Worm (Caenorhabditis elegans): Measurements from ENCODE around the gene exos-8.

Gene exos-8

ce11 chrII:6721581-6721980, 19.9 kb upstream of the exos-8 start (continued):
- no peak for TF ChIP-seq Y79H2A.3 (GFP tag; conservative IDR thresholded peaks at IDR 0.05)
- peak; percentile 65; the same call in 1 of the 2 replicates for TF ChIP-seq ztf-28 (GFP tag; IDR thresholded peaks at IDR 0.05)
- no peak for TF ChIP-seq let-607 (tag; optimal IDR thresholded peaks at IDR 0.05)
- no peak; the same call in 1 of the 2 replicates for TF ChIP-seq lin-26 (GFP tag; IDR thresholded peaks at IDR 0.05)
- TF ChIP-seq zfh-2 (GFP tag; conservative IDR thresholded peaks at IDR 0.05), result no peak
- TF ChIP-seq F39B2.1 (GFP tag; IDR thresholded peaks at IDR 0.05), result no peak
- TF ChIP-seq ztf-25 (GFP tag; IDR thresholded peaks at IDR 0.05), result 0 out of 2 replicates have a peak, but pooled peaks have one; percentile 45
- TF ChIP-seq ccch-3 (GFP tag; optimal IDR thresholded peaks at IDR 0.05), result no peak
- no peak for TF ChIP-seq C06A6.2 (GFP tag; conservative IDR thresholded peaks at IDR 0.05)
- TF ChIP-seq nfyb-1 (GFP tag; IDR thresholded peaks at IDR 0.05), result no peak
- no peak for TF ChIP-seq athp-1 (tag; optimal IDR thresholded peaks at IDR 0.05)
- peak; percentile 4 for TF ChIP-seq nhr-27 (tag; optimal IDR thresholded peaks at IDR 0.05)
- TF ChIP-seq ztf-6 (GFP tag; IDR thresholded peaks at IDR 0.05), result no peak
- TF ChIP-seq gei-17 (GFP tag; optimal IDR thresholded peaks at IDR 0.05), result no peak
- no peak for TF ChIP-seq Y67H2A.10 (GFP tag; conservative IDR thresholded peaks at IDR 0.05)
- TF ChIP-seq snpc-1.1 (tag; optimal IDR thresholded peaks at IDR 0.05; ENCODE audit: insufficient read depth), result peak; percentile 14
- no peak for TF ChIP-seq Y53G8AR.9 (GFP tag; conservative IDR thresholded peaks at IDR 0.05)
- TF ChIP-seq snpc-3.4 (tag; optimal IDR thresholded peaks at IDR 0.05), result peak; percentile 12
- TF ChIP-seq nfya-2 (GFP tag; IDR thresholded peaks at IDR 0.05), result no peak
- TF ChIP-seq ceh-91 (GFP tag; IDR thresholded peaks at IDR 0.05), result no peak
- TF ChIP-seq sptf-2 (GFP tag; optimal IDR thresholded peaks at IDR 0.05), result no peak
- peak; percentile 70 for TF ChIP-seq die-1 (tag; optimal IDR thresholded peaks at IDR 0.05)
- TF ChIP-seq lin-40 (tag; optimal IDR thresholded peaks at IDR 0.05), result no peak
- TF ChIP-seq akir-1 (GFP tag; optimal IDR thresholded peaks at IDR 0.05), result no peak
- peak; percentile 0 for TF ChIP-seq K12H6.12 (tag; optimal IDR thresholded peaks at IDR 0.05)
- TF ChIP-seq snpc-4 (GFP tag; optimal IDR thresholded peaks at IDR 0.05), result no peak
- no peak for TF ChIP-seq snpc-4 (tag; optimal IDR thresholded peaks at IDR 0.05)
- no peak for TF ChIP-seq ama-1 (optimal IDR thresholded peaks at IDR 0.05)
- no peak for TF ChIP-seq ama-1 (GFP tag; optimal IDR thresholded peaks at IDR 0.05)

- TF ChIP-seq Y53G8AR.9 (GFP tag; conservative IDR thresholded peaks at IDR 0.05) (no peak), ztf-18 (tag; optimal IDR thresholded peaks at IDR 0.05) (no peak), C17E4.6 (GFP tag; IDR thresholded peaks at IDR 0.05) (no peak), snpc-3.4 (tag; optimal IDR thresholded peaks at IDR 0.05) (no peak), mcd-1 (GFP tag; IDR thresholded peaks at IDR 0.05) (no peak), sptf-2 (GFP tag; optimal IDR thresholded peaks at IDR 0.05) (no peak), aptf-3 (GFP tag; IDR thresholded peaks at IDR 0.05) (no peak), snpc-1.3 (tag; optimal IDR thresholded peaks at IDR 0.05; ENCODE audit: insufficient read depth) (no peak), sea-2 (GFP tag; IDR thresholded peaks at IDR 0.05) (no peak), F57A8.1 (GFP tag; optimal IDR thresholded peaks at IDR 0.05) (no peak), Y95B8A.8 (GFP tag; IDR thresholded peaks at IDR 0.05) (no peak), Y67H2A.10 (GFP tag; conservative IDR thresholded peaks at IDR 0.05) (no peak), attf-5 (GFP tag; optimal IDR thresholded peaks at IDR 0.05) (no peak)
Measured at ce11 chrII:6726814-6727213, 14.7 kb upstream of the exos-8 start.
